Fruit fly (Drosophila melanogaster) whole organism, prepupa: ENCODE data around the gene rtv.

Experiments
- Blimp-1 ChIP-seq: fragments of 200-800 bp; sonication (Bioruptor generic); optimal IDR thresholded peaks from 3 replicates; lab custom pipeline; 2017; ENCODE audit warnings: missing biosample characterization, missing genetic modification characterization, mild to moderate bottlenecking, moderate library complexity, missing genetic modification reagents
- CG10631 ChIP-seq: fragments of 200-800 bp; sonication (Bioruptor generic); optimal IDR thresholded peaks from 2 replicates; lab custom pipeline; 2016; ENCODE audit warnings: missing biosample characterization, missing genetic modification characterization
- CG11762 ChIP-seq: fragments of 200-800 bp; sonication (Bioruptor generic); optimal IDR thresholded peaks from 3 replicates; lab custom pipeline; 2016; ENCODE audit warnings: missing biosample characterization, missing genetic modification characterization; ENCODE audit not compliant: insufficient read depth
- CG11902 ChIP-seq: fragments of 200-800 bp; sonication (Bioruptor generic); optimal IDR thresholded peaks from 3 replicates; lab custom pipeline; 2016; ENCODE audit warnings: missing biosample characterization, missing genetic modification characterization
- CG15336 ChIP-seq: fragments of 200-800 bp; sonication (Bioruptor generic); IDR thresholded peaks from 2 replicates; pipeline ENCODE4 v1.3.6; 2022; ENCODE audit warnings: missing biosample characterization, missing genetic modification characterization
- CG1621 ChIP-seq: fragments of 200-800 bp; sonication (Bioruptor generic); optimal IDR thresholded peaks from 3 replicates; lab custom pipeline; 2018; ENCODE audit warnings: missing biosample characterization, mild to moderate bottlenecking, missing genetic modification characterization
- CG16779 ChIP-seq: fragments of 200-800 bp; sonication (Bioruptor generic); optimal IDR thresholded peaks from 3 replicates; lab custom pipeline; 2017; ENCODE audit warnings: missing biosample characterization, mild to moderate bottlenecking, missing genetic modification characterization
- CG3032 ChIP-seq: fragments of 200-800 bp; optimal IDR thresholded peaks from 2 replicates; lab custom pipeline; 2019; ENCODE audit warnings: missing biosample characterization, mild to moderate bottlenecking, missing genetic modification characterization, moderate library complexity
- CG31627 ChIP-seq: fragments of 200-800 bp; sonication (Bioruptor generic); optimal IDR thresholded peaks from 3 replicates; lab custom pipeline; 2016; ENCODE audit warnings: missing biosample characterization, missing genetic modification characterization
- CG32006 ChIP-seq: fragments of 200-800 bp; sonication (Bioruptor generic); optimal IDR thresholded peaks from 3 replicates; lab custom pipeline; 2017; ENCODE audit warnings: missing biosample characterization, mild to moderate bottlenecking, missing genetic modification characterization
- CG34406 ChIP-seq: fragments of 200-800 bp; sonication (Bioruptor generic); optimal IDR thresholded peaks from 3 replicates; lab custom pipeline; 2016; ENCODE audit warnings: missing biosample characterization, missing genetic modification characterization
- CG3919 ChIP-seq: fragments of 200-800 bp; sonication (Bioruptor generic); optimal IDR thresholded peaks from 3 replicates; lab custom pipeline; 2016; ENCODE audit warnings: missing biosample characterization, missing genetic modification characterization
- CG4318 ChIP-seq: fragments of 200-800 bp; sonication (Bioruptor generic); optimal IDR thresholded peaks from 3 replicates; lab custom pipeline; 2017; ENCODE audit warnings: missing biosample characterization, mild to moderate bottlenecking, missing genetic modification characterization
- CG6163 ChIP-seq: fragments of 200-800 bp; sonication (Bioruptor generic); IDR thresholded peaks from 3 replicates; pipeline ENCODE4 v1.3.6; 2022; ENCODE audit warnings: missing biosample characterization, missing genetic modification characterization
- CG6276 ChIP-seq: fragments of 200-800 bp; sonication (Bioruptor generic); optimal IDR thresholded peaks from 2 replicates; lab custom pipeline; 2017; ENCODE audit warnings: missing biosample characterization, mild to moderate bottlenecking, missing genetic modification characterization
- CG6792 ChIP-seq: fragments of 200-800 bp; sonication (Bioruptor generic); optimal IDR thresholded peaks from 3 replicates; lab custom pipeline; 2016; ENCODE audit warnings: missing biosample characterization, missing genetic modification characterization
- CG6808 ChIP-seq: fragments of 200-800 bp; sonication (Bioruptor generic); optimal IDR thresholded peaks from 3 replicates; lab custom pipeline; 2017; ENCODE audit warnings: missing biosample characterization, missing genetic modification characterization, mild to moderate bottlenecking, moderate library complexity, missing genetic modification reagents
- CG7368 ChIP-seq: fragments of 200-800 bp; sonication (Bioruptor generic); optimal IDR thresholded peaks from 3 replicates; lab custom pipeline; 2016; ENCODE audit warnings: missing biosample characterization, missing genetic modification characterization
- CG8119 ChIP-seq: fragments of 200-800 bp; sonication (Bioruptor generic); IDR thresholded peaks from 3 replicates; pipeline ENCODE4 v1.3.6; 2022; ENCODE audit warnings: missing biosample characterization, missing genetic modification characterization
- CG8319 ChIP-seq: fragments of 200-800 bp; sonication (Bioruptor generic); optimal IDR thresholded peaks from 3 replicates; lab custom pipeline; 2016; ENCODE audit warnings: missing biosample characterization, missing genetic modification characterization
- CG8632 ChIP-seq: fragments of 200-800 bp; sonication (Bioruptor generic); optimal IDR thresholded peaks from 3 replicates; lab custom pipeline; 2016; ENCODE audit warnings: missing biosample characterization, missing genetic modification characterization
- CG9139 ChIP-seq: fragments of 200-800 bp; sonication (Bioruptor generic); optimal IDR thresholded peaks from 3 replicates; lab custom pipeline; 2017; ENCODE audit warnings: missing biosample characterization, mild to moderate bottlenecking, missing genetic modification characterization
- Eip75B ChIP-seq: fragments of 200-800 bp; sonication (Bioruptor generic); optimal IDR thresholded peaks from 3 replicates; lab custom pipeline; 2016; ENCODE audit warnings: missing biosample characterization, missing genetic modification characterization
- Eip78C ChIP-seq: fragments of 200-800 bp; sonication (Bioruptor generic); peaks from one replicate; lab custom pipeline; 2016; ENCODE audit warnings: missing biosample characterization, missing genetic modification characterization
- Eip93F ChIP-seq: fragments of 200-800 bp; sonication (Bioruptor generic); optimal IDR thresholded peaks from 2 replicates; lab custom pipeline; 2016; ENCODE audit warnings: missing biosample characterization, mild to moderate bottlenecking, missing genetic modification characterization
- Ets96B ChIP-seq: fragments of 200-800 bp; optimal IDR thresholded peaks from 2 replicates; lab custom pipeline; 2019; ENCODE audit warnings: missing biosample characterization, mild to moderate bottlenecking, missing genetic modification characterization, moderate library complexity
- Gug ChIP-seq: fragments of 200-800 bp; sonication (Bioruptor generic); IDR thresholded peaks from 2 replicates; pipeline ENCODE4 v1.3.6; 2022; ENCODE audit warnings: missing biosample characterization, missing genetic modification characterization
- Hr38 ChIP-seq: sonication (Bioruptor generic); optimal IDR thresholded peaks from 2 replicates; lab custom pipeline; 2016; ENCODE audit warnings: missing biosample characterization, missing genetic modification characterization
- Hr39 ChIP-seq: fragments of 200-800 bp; sonication (Bioruptor generic); optimal IDR thresholded peaks from 2 replicates; lab custom pipeline; 2016; ENCODE audit warnings: missing biosample characterization, missing genetic modification characterization
- Hr4 ChIP-seq: fragments of 200-800 bp; sonication (Bioruptor generic); optimal IDR thresholded peaks from 3 replicates; lab custom pipeline; 2016; ENCODE audit warnings: missing biosample characterization, missing genetic modification characterization
- Lpt ChIP-seq: fragments of 200-800 bp; sonication (Bioruptor generic); optimal IDR thresholded peaks from 3 replicates; lab custom pipeline; 2016; ENCODE audit warnings: missing biosample characterization, missing genetic modification characterization
- Met ChIP-seq: fragments of 200-800 bp; sonication (Bioruptor generic); optimal IDR thresholded peaks from 3 replicates; lab custom pipeline; 2016; ENCODE audit warnings: missing biosample characterization, missing genetic modification characterization
- OdsH ChIP-seq: fragments of 200-800 bp; sonication (Bioruptor generic); optimal IDR thresholded peaks from 3 replicates; lab custom pipeline; 2016; ENCODE audit warnings: missing biosample characterization, missing genetic modification characterization
- Smox ChIP-seq: fragments of 200-800 bp; sonication (Bioruptor generic); optimal IDR thresholded peaks from 3 replicates; lab custom pipeline; 2016; ENCODE audit warnings: missing biosample characterization, missing genetic modification characterization
- Sox102F ChIP-seq: fragments of 200-800 bp; sonication (Bioruptor generic); optimal IDR thresholded peaks from 2 replicates; lab custom pipeline; 2016; ENCODE audit warnings: missing biosample characterization, mild to moderate bottlenecking, missing genetic modification characterization
- Sox15 ChIP-seq: fragments of 200-800 bp; sonication (Bioruptor generic); optimal IDR thresholded peaks from 3 replicates; lab custom pipeline; 2016; ENCODE audit warnings: missing biosample characterization, missing genetic modification characterization
- achi ChIP-seq: fragments of 200-800 bp; sonication (Bioruptor generic); optimal IDR thresholded peaks from 3 replicates; lab custom pipeline; 2016; ENCODE audit warnings: missing biosample characterization, missing genetic modification characterization
- acj6 ChIP-seq: fragments of 200-800 bp; sonication (Bioruptor generic); optimal IDR thresholded peaks from 3 replicates; lab custom pipeline; 2016; ENCODE audit warnings: missing biosample characterization, missing genetic modification characterization
- cyc ChIP-seq: fragments of 200-800 bp; sonication (Bioruptor generic); optimal IDR thresholded peaks from 3 replicates; lab custom pipeline; 2016; ENCODE audit warnings: missing biosample characterization, missing genetic modification characterization
- dac ChIP-seq: fragments of 200-800 bp; sonication (Bioruptor generic); optimal IDR thresholded peaks from 2 replicates; lab custom pipeline; 2017; ENCODE audit warnings: missing biosample characterization, mild to moderate bottlenecking, missing genetic modification characterization
- dsx ChIP-seq: fragments of 200-800 bp; optimal IDR thresholded peaks from 3 replicates; lab custom pipeline; 2019; ENCODE audit warnings: missing biosample characterization, mild to moderate bottlenecking, missing genetic modification characterization, moderate library complexity; ENCODE audit not compliant: poor library complexity, severe bottlenecking
- eg ChIP-seq: fragments of 200-800 bp; sonication (Bioruptor generic); IDR thresholded peaks from 3 replicates; pipeline ENCODE4 v1.3.6; 2022; ENCODE audit warnings: missing biosample characterization, missing genetic modification characterization
- fd59A ChIP-seq: fragments of 200-800 bp; sonication (Bioruptor generic); optimal IDR thresholded peaks from 2 replicates; lab custom pipeline; 2017; ENCODE audit warnings: missing biosample characterization, mild to moderate bottlenecking, missing genetic modification characterization, missing genetic modification reagents
- fd85E ChIP-seq: fragments of 200-800 bp; sonication (Bioruptor generic); optimal IDR thresholded peaks from 3 replicates; lab custom pipeline; 2016; ENCODE audit warnings: missing biosample characterization, missing genetic modification characterization
- fkh ChIP-seq: fragments of 200-800 bp; sonication (Bioruptor generic); optimal IDR thresholded peaks from 3 replicates; lab custom pipeline; 2017; ENCODE audit warnings: missing biosample characterization, mild to moderate bottlenecking, missing genetic modification characterization, moderate library complexity
- lz ChIP-seq: fragments of 200-800 bp; sonication (Bioruptor generic); optimal IDR thresholded peaks from 3 replicates; lab custom pipeline; 2016; ENCODE audit warnings: missing biosample characterization, missing genetic modification characterization
- net ChIP-seq: fragments of 200-800 bp; sonication (Bioruptor generic); optimal IDR thresholded peaks from 3 replicates; lab custom pipeline; 2016; ENCODE audit warnings: missing biosample characterization, missing genetic modification characterization
- spab ChIP-seq: fragments of 200-800 bp; sonication (Bioruptor generic); optimal IDR thresholded peaks from 2 replicates; lab custom pipeline; 2017; ENCODE audit warnings: missing biosample characterization, mild to moderate bottlenecking, missing genetic modification characterization, missing genetic modification reagents
- ss ChIP-seq, 2 experiments: fragments of 200-800 bp; sonication (Bioruptor generic); optimal IDR thresholded peaks; 2 replicates in 1 of 2; 3 replicates in 1 of 2; lab custom pipeline; 2017 to 2018; ENCODE audit warnings: mild to moderate bottlenecking in 2 of 2, missing biosample characterization in 2 of 2, missing genetic modification characterization in 2 of 2, moderate library complexity in 1 of 2
- svp ChIP-seq: fragments of 200-800 bp; sonication (Bioruptor generic); peaks from one replicate; lab custom pipeline; 2016; ENCODE audit warnings: missing biosample characterization, missing genetic modification characterization
- topi ChIP-seq: fragments of 200-800 bp; sonication (Bioruptor generic); optimal IDR thresholded peaks from 3 replicates; lab custom pipeline; 2016; ENCODE audit warnings: missing biosample characterization, missing genetic modification characterization
- vri ChIP-seq: fragments of 200-800 bp; sonication (Bioruptor generic); optimal IDR thresholded peaks from 3 replicates; lab custom pipeline; 2016; ENCODE audit warnings: missing biosample characterization, mild to moderate bottlenecking, missing genetic modification characterization

rtv gene

dm6 chrX:11153826-11154510 is at the start of gene rtv, which contains the start of gene Dlic:
rtv (minus strand) TSS chrX:11153990.
Dlic (plus strand) TSS chrX:11154421.
- TF ChIP-seq CG11902 (GFP tag; lab: Kevin White, UChicago) = no peak
- peak; percentile 7 for TF ChIP-seq Hr4 (GFP tag; lab: Kevin White, UChicago)
- no peak for TF ChIP-seq net (GFP tag; lab: Kevin White, UChicago)
- TF ChIP-seq CG7368 = no peak
- peak; percentile 8 for TF ChIP-seq Eip75B (GFP tag; lab: Kevin White, UChicago)
- TF ChIP-seq CG8319 (GFP tag; lab: Kevin White, UChicago) = no peak
- TF ChIP-seq CG1621 (tag; lab: Kevin White, UChicago) = no peak
- no peak for TF ChIP-seq CG9139 (GFP tag; lab: Kevin White, UChicago)
- peak; percentile 38 for TF ChIP-seq Hr39 (GFP tag; lab: Kevin White, UChicago)
- TF ChIP-seq Eip78C (GFP tag; lab: Kevin White, UChicago) = peak; percentile 14
- TF ChIP-seq OdsH = no peak
- no peak for TF ChIP-seq CG8119
- TF ChIP-seq CG34406 (GFP tag; lab: Kevin White, UChicago) = no peak
- TF ChIP-seq achi = no peak
- peak; percentile 83 for TF ChIP-seq fkh (GFP tag; lab: Kevin White, UChicago)
- no peak for TF ChIP-seq Ets96B (tag; lab: Kevin White, UChicago)
- TF ChIP-seq Hr38 = no peak
- TF ChIP-seq eg (GFP tag; lab: Robert Waterston, UW) = no peak
- TF ChIP-seq CG4318 (GFP tag; lab: Kevin White, UChicago) = no peak
- TF ChIP-seq CG10631 (GFP tag; lab: Kevin White, UChicago) = no peak
- peak; percentile 44 for TF ChIP-seq cyc (GFP tag; lab: Kevin White, UChicago)
- no peak for TF ChIP-seq CG32006 (GFP tag; lab: Kevin White, UChicago)
- TF ChIP-seq ss (GFP tag; optimal IDR thresholded peaks at IDR 0.05; lab: Kevin White, UChicago) = no peak
- no peak for TF ChIP-seq Sox102F
- TF ChIP-seq CG6163 (GFP tag; lab: Robert Waterston, UW) = peak; percentile 63; the same call in 2 of the 3 replicates
- TF ChIP-seq CG16779 = no peak
- no peak for TF ChIP-seq dsx (GFP tag; lab: Kevin White, UChicago)
- no peak for TF ChIP-seq topi (GFP tag; lab: Kevin White, UChicago)
- no peak for TF ChIP-seq spab
- no peak for TF ChIP-seq Blimp-1 (GFP tag; lab: Kevin White, UChicago)
- TF ChIP-seq CG3919 (GFP tag; lab: Kevin White, UChicago) = no peak
- TF ChIP-seq fd85E (GFP tag; lab: Kevin White, UChicago) = no peak
- peak; percentile 44 for TF ChIP-seq lz (GFP tag; lab: Kevin White, UChicago)
- no peak for TF ChIP-seq vri (GFP tag; lab: Kevin White, UChicago)
- no peak for TF ChIP-seq CG6808 (GFP tag; lab: Kevin White, UChicago)
- TF ChIP-seq dac = no peak
- TF ChIP-seq Met = peak; percentile 8
- no peak for TF ChIP-seq Smox (GFP tag; lab: Kevin White, UChicago)
- TF ChIP-seq Gug (GFP tag; lab: Robert Waterston, UW) = no peak
- TF ChIP-seq svp (GFP tag; lab: Kevin White, UChicago) = peak; percentile 78
- TF ChIP-seq Lpt (GFP tag; lab: Kevin White, UChicago) = no peak
- TF ChIP-seq CG8632 (GFP tag; lab: Kevin White, UChicago) = no peak
- TF ChIP-seq CG31627 (GFP tag; lab: Kevin White, UChicago) = peak; percentile 41
- TF ChIP-seq fd59A (GFP tag; lab: Kevin White, UChicago) = no peak
- no peak for TF ChIP-seq Sox15
- TF ChIP-seq CG3032 (tag; lab: Kevin White, UChicago) = no peak
- no peak for TF ChIP-seq Eip93F (GFP tag; lab: Kevin White, UChicago)
- TF ChIP-seq CG6792 (GFP tag; lab: Kevin White, UChicago) = no peak
- TF ChIP-seq acj6 (GFP tag; lab: Kevin White, UChicago) = peak; percentile 0
- TF ChIP-seq CG11762 (GFP tag; lab: Kevin White, UChicago) = no peak
- no peak for TF ChIP-seq CG6276 (GFP tag; lab: Kevin White, UChicago)
- TF ChIP-seq CG15336 (GFP tag; lab: Robert Waterston, UW) = no peak
